Worm (Caenorhabditis elegans) whole organism, L4/young adult: ENCODE data around the gene bath-27.

ENCODE experiments used
- W03F9.2 ChIP-seq: fragments of 150-350 bp; optimal IDR thresholded peaks from 2 replicates; lab custom pipeline; 2014; ENCODE audit warnings: missing biosample characterization, missing genetic modification characterization
- dao-5 ChIP-seq: sonication (generic microtip); optimal IDR thresholded peaks from 2 replicates; lab custom pipeline; 2016; ENCODE audit warnings: missing genotype, missing genetic modification characterization, moderate library complexity, missing compliant biosample characterization
- him-1 ChIP-seq: sonication (generic microtip); optimal IDR thresholded peaks from 2 replicates; lab custom pipeline; 2016; ENCODE audit warnings: missing genotype, missing genetic modification reagents, missing genetic modification characterization, missing compliant biosample characterization

ce11 chrII:3340251-3340650 is 18.7 kb upstream of the bath-27 start, which contains the start of gene F14D2.5:
- TF ChIP-seq dao-5 (tag; lab: Kevin White, UChicago) (no peak), him-1 (tag; lab: Kevin White, UChicago) (no peak), W03F9.2 (tag; lab: Kevin White, UChicago) (no peak)
